Worm (Caenorhabditis elegans) whole organism, L4/young adult: ENCODE results near the gene mfsd-6.

ENCODE experiments used
- dao-5 ChIP-seq: sonication (generic microtip); optimal IDR thresholded peaks from 2 replicates; lab custom pipeline; 2016; ENCODE audit warnings: missing genotype, missing genetic modification characterization, moderate library complexity, missing compliant biosample characterization
- him-1 ChIP-seq: sonication (generic microtip); optimal IDR thresholded peaks from 2 replicates; lab custom pipeline; 2016; ENCODE audit warnings: missing genotype, missing genetic modification reagents, missing genetic modification characterization, missing compliant biosample characterization

DNA sequence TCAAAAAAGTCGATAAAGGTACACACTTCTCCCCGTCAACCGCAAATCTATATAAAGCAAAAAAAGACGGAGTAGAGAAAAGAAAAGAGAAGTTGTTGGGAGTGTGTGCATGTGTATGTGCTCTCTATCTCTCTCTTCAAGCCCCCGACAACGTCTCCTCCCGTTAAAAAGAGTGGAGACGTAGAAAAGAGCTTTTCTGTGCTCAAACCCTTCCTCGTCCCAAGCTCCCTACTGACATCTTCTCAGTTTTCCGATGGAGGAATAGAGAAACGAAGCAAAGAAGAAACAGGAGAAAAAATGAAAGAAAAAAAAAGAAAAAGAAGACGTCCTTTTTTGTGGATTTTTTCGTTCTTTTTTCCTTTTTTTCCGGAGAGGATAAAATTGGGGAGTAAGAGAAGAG, 1.4 kb upstream of the mfsd-6 start:
- TF ChIP-seq dao-5 (tag; lab: Kevin White, UChicago) = no peak
- peak; percentile 48 for TF ChIP-seq him-1 (tag; lab: Kevin White, UChicago)
